Worm (Caenorhabditis elegans) whole organism, young adult: ENCODE data around the gene srh-98.

Source experiments
- B0261.1 ChIP-seq: sonication (generic microtip); optimal IDR thresholded peaks from 2 replicates; lab custom pipeline; 2016; ENCODE audit warnings: mild to moderate bottlenecking, missing genetic modification characterization, moderate library complexity, missing compliant biosample characterization
- B0336.3 ChIP-seq: fragments of 200-800 bp; sonication (Bioruptor generic); IDR thresholded peaks from 2 replicates; pipeline ENCODE4 v1.3.6; 2022; ENCODE audit warnings: missing genetic modification characterization, missing compliant biosample characterization
- C06A6.2 ChIP-seq: fragments of 200-800 bp; sonication (Bioruptor generic); conservative IDR thresholded peaks from 2 replicates; pipeline ENCODE4 v1.3.6; 2022; ENCODE audit warnings: missing genetic modification characterization, missing compliant biosample characterization
- F22D6.2 ChIP-seq: sonication (generic microtip); optimal IDR thresholded peaks from 2 replicates; lab custom pipeline; 2016; ENCODE audit warnings: mild to moderate bottlenecking, missing genetic modification characterization, missing compliant biosample characterization
- F52B5.7 ChIP-seq: sonication (generic microtip); optimal IDR thresholded peaks from 2 replicates; lab custom pipeline; 2016; ENCODE audit warnings: mild to moderate bottlenecking, missing genetic modification characterization, missing compliant biosample characterization
- F57C9.4 ChIP-seq: sonication (generic microtip); optimal IDR thresholded peaks from 2 replicates; lab custom pipeline; 2017; ENCODE audit warnings: mild to moderate bottlenecking, missing genetic modification characterization, missing compliant biosample characterization
- K11D2.4 ChIP-seq: fragments of 200-800 bp; sonication (Bioruptor generic); IDR thresholded peaks from 2 replicates; pipeline ENCODE4 v1.3.6; 2022; ENCODE audit warnings: missing genetic modification reagents, missing genetic modification characterization, missing compliant biosample characterization
- akir-1 ChIP-seq: fragments of 200-800 bp; sonication (Bioruptor generic); optimal IDR thresholded peaks from 2 replicates; lab custom pipeline; 2018; ENCODE audit warnings: mild to moderate bottlenecking, missing genetic modification characterization, moderate library complexity, missing compliant biosample characterization
- ama-1 ChIP-seq, 3 experiments: fragments of 150-350 bp in 1 of 3; sonication (generic microtip) in 2 of 3; optimal IDR thresholded peaks; 2 replicates each; lab custom pipeline; 2014 to 2018; ENCODE audit warnings: missing biosample characterization in 2 of 3, missing genetic modification characterization in 2 of 3, missing genetic modification reagents in 2 of 3
- attf-6 ChIP-seq: fragments of 200-800 bp; sonication (Bioruptor generic); IDR thresholded peaks from 2 replicates; pipeline ENCODE4 v1.3.6; 2022; ENCODE audit warnings: missing genetic modification reagents, missing genetic modification characterization, missing compliant biosample characterization
- bed-1 ChIP-seq: fragments of 200-800 bp; sonication (Bioruptor generic); IDR thresholded peaks from 2 replicates; pipeline ENCODE4 v1.3.6; 2022; ENCODE audit warnings: missing genetic modification reagents, missing genetic modification characterization, missing compliant biosample characterization
- ceh-100 ChIP-seq: fragments of 200-800 bp; sonication (Bioruptor generic); IDR thresholded peaks from 2 replicates; pipeline ENCODE4 v1.3.6; 2022; ENCODE audit warnings: missing genetic modification reagents, missing genetic modification characterization, missing compliant biosample characterization
- ceh-27 ChIP-seq: fragments of 200-800 bp; sonication (Bioruptor generic); optimal IDR thresholded peaks from 2 replicates; lab custom pipeline; 2018; ENCODE audit warnings: mild to moderate bottlenecking, missing genetic modification characterization, moderate library complexity, missing compliant biosample characterization
- dpff-1 ChIP-seq: sonication (generic microtip); optimal IDR thresholded peaks from 2 replicates; lab custom pipeline; 2017; ENCODE audit warnings: mild to moderate bottlenecking, missing genetic modification characterization, missing compliant biosample characterization
- efl-1 ChIP-seq: fragments of 150-350 bp; optimal IDR thresholded peaks from 2 replicates; lab custom pipeline; 2014; ENCODE audit warnings: missing biosample characterization, missing genetic modification reagents, missing genetic modification characterization
- egrh-3 ChIP-seq: fragments of 200-800 bp; sonication (Bioruptor generic); IDR thresholded peaks from 2 replicates; pipeline ENCODE4 v1.3.6; 2022; ENCODE audit warnings: missing genetic modification reagents, missing genetic modification characterization, missing compliant biosample characterization
- him-1 ChIP-seq: sonication (generic microtip); optimal IDR thresholded peaks from 2 replicates; lab custom pipeline; 2016; ENCODE audit warnings: missing genotype, missing genetic modification reagents, missing genetic modification characterization, missing compliant biosample characterization
- hlh-26 ChIP-seq: fragments of 200-800 bp; sonication (Bioruptor generic); conservative IDR thresholded peaks from 2 replicates; pipeline ENCODE4 v1.3.6; 2022; ENCODE audit warnings: missing genetic modification reagents, missing genetic modification characterization, missing compliant biosample characterization
- let-607 ChIP-seq, 2 experiments: fragments of 200-800 bp in 1 of 2; sonication (Bioruptor generic) in 1 of 2; sonication (generic microtip) in 1 of 2; optimal IDR thresholded peaks; 2 replicates each; lab custom pipeline; 2016 to 2018; ENCODE audit warnings: mild to moderate bottlenecking in 2 of 2, missing compliant biosample characterization in 2 of 2, missing genetic modification characterization in 2 of 2, moderate library complexity in 2 of 2, missing genotype in 1 of 2
- lir-1 ChIP-seq: fragments of 200-800 bp; sonication (Bioruptor generic); conservative IDR thresholded peaks from 2 replicates; pipeline ENCODE4 v1.3.6; 2022; ENCODE audit warnings: missing genetic modification reagents, missing genetic modification characterization, missing compliant biosample characterization
- lsy-27 ChIP-seq: sonication (generic microtip); optimal IDR thresholded peaks from 2 replicates; lab custom pipeline; 2017; ENCODE audit warnings: missing genetic modification characterization, mild to moderate bottlenecking, missing compliant biosample characterization, antibody characterized with exemption, missing genotype, borderline replicate concordance; ENCODE audit not compliant: insufficient read depth
- pha-4 ChIP-seq: fragments of 150-350 bp; sonication (generic microtip); optimal IDR thresholded peaks from 2 replicates; lab custom pipeline; 2014; ENCODE audit warnings: missing biosample characterization, missing genetic modification reagents, missing genetic modification characterization
- repo-1 ChIP-seq: sonication (generic microtip); optimal IDR thresholded peaks from 2 replicates; lab custom pipeline; 2017; ENCODE audit warnings: mild to moderate bottlenecking, missing genetic modification characterization, missing compliant biosample characterization
- rpc-1 ChIP-seq, 2 experiments: fragments of 150-350 bp in 1 of 2; sonication (generic microtip) in 1 of 2; optimal IDR thresholded peaks; 2 replicates each; lab custom pipeline; 2014 to 2018; ENCODE audit warnings: missing biosample characterization in 1 of 2, missing genetic modification characterization in 1 of 2, missing genetic modification reagents in 1 of 2, missing genotype in 1 of 2
- sdz-38 ChIP-seq: sonication (generic microtip); optimal IDR thresholded peaks from 2 replicates; lab custom pipeline; 2016; ENCODE audit warnings: missing genotype, missing genetic modification characterization, missing compliant biosample characterization
- snpc-1.1 ChIP-seq: sonication (generic microtip); optimal IDR thresholded peaks from 2 replicates; lab custom pipeline; 2017; ENCODE audit warnings: missing genetic modification characterization, mild to moderate bottlenecking, missing compliant biosample characterization, antibody characterized with exemption, moderate library complexity, missing genotype, missing genetic modification reagents; ENCODE audit not compliant: insufficient read depth
- snpc-1.3 ChIP-seq: sonication (generic microtip); optimal IDR thresholded peaks from 2 replicates; lab custom pipeline; 2017; ENCODE audit warnings: missing genetic modification characterization, mild to moderate bottlenecking, missing compliant biosample characterization, antibody characterized with exemption, moderate library complexity, missing genotype, missing genetic modification reagents; ENCODE audit not compliant: insufficient read depth
- tbp1 ChIP-seq: fragments of 200-800 bp; sonication (Bioruptor generic); optimal IDR thresholded peaks from 2 replicates; lab custom pipeline; 2018; ENCODE audit warnings: mild to moderate bottlenecking, missing genetic modification characterization, missing compliant biosample characterization
- unc-130 ChIP-seq: sonication (generic microtip); optimal IDR thresholded peaks from 2 replicates; lab custom pipeline; 2016; ENCODE audit warnings: missing genetic modification reagents, missing genetic modification characterization, missing compliant biosample characterization
- zfh-2 ChIP-seq: fragments of 200-800 bp; sonication (Bioruptor generic); conservative IDR thresholded peaks from 2 replicates; pipeline ENCODE4 v1.3.6; 2022; ENCODE audit warnings: missing genetic modification reagents, missing genetic modification characterization, missing compliant biosample characterization
- zim-3 ChIP-seq: sonication (generic microtip); optimal IDR thresholded peaks from 2 replicates; lab custom pipeline; 2017; ENCODE audit warnings: mild to moderate bottlenecking, missing genetic modification characterization, moderate library complexity, missing compliant biosample characterization
- ztf-26 ChIP-seq: sonication (generic microtip); optimal IDR thresholded peaks from 2 replicates; lab custom pipeline; 2017; ENCODE audit warnings: missing genetic modification characterization, missing compliant biosample characterization

The srh-98 gene

ce11 chrV:16211713-16212112 lies 23.8 kb downstream of the srh-98 start:
- TF ChIP-seq bed-1 (GFP tag; lab: Robert Waterston, UW) (no peak), rpc-1 (optimal IDR thresholded peaks at IDR 0.05; lab: Kevin White, UChicago) (no peak), rpc-1 (tag; optimal IDR thresholded peaks at IDR 0.05; lab: Kevin White, UChicago) (no peak), zim-3 (tag; lab: Kevin White, UChicago) (no peak), zfh-2 (GFP tag; lab: Robert Waterston, UW) (no peak), let-607 (tag; optimal IDR thresholded peaks at IDR 0.05; lab: Kevin White, UChicago) (no peak), lsy-27 (no peak), B0261.1 (tag; lab: Kevin White, UChicago) (no peak), pha-4 (tag; lab: Kevin White, UChicago) (no peak), ceh-27 (no peak), unc-130 (no peak), C06A6.2 (no peak), tbp1 (GFP tag; lab: Kevin White, UChicago) (no peak)

- no peak for TF ChIP-seq him-1 (tag; lab: Kevin White, UChicago)
- TF ChIP-seq snpc-1.1, result no peak
- peak; percentile 76 for TF ChIP-seq zfh-2 (GFP tag; lab: Robert Waterston, UW)
- TF ChIP-seq attf-6 (GFP tag; lab: Robert Waterston, UW), result no peak
These were observed 25.1 kb downstream of the srh-98 start, which contains the start of gene F11A5.16 for ce11 chrV:16210257-16211002. F11A5.16 (plus strand) TSS chrV:16210952.

ce11 chrV:16209837-16210236 lies 25.7 kb downstream of the srh-98 start, which contains the start of gene oac-15:
oac-15 (minus strand) TSS chrV:16209937.
- TF ChIP-seq snpc-1.3 (tag; lab: Kevin White, UChicago) (no peak), dpff-1 (tag; lab: Kevin White, UChicago) (no peak), B0336.3 (GFP tag; lab: Robert Waterston, UW) (no peak), F52B5.7 (tag; lab: Kevin White, UChicago) (no peak), lir-1 (GFP tag; lab: Robert Waterston, UW) (no peak), ceh-100 (GFP tag; lab: Robert Waterston, UW) (no peak), sdz-38 (no peak), F57C9.4 (tag; lab: Kevin White, UChicago) (no peak), akir-1 (GFP tag; lab: Kevin White, UChicago) (no peak), efl-1 (GFP tag; lab: Kevin White, UChicago) (no peak), bed-1 (GFP tag; lab: Robert Waterston, UW) (no peak), repo-1 (tag; lab: Kevin White, UChicago) (no peak), egrh-3 (GFP tag; lab: Robert Waterston, UW) (no peak), zfh-2 (GFP tag; lab: Robert Waterston, UW) (no peak)

- TF ChIP-seq K11D2.4 (GFP tag; lab: Robert Waterston, UW), result no peak
- TF ChIP-seq hlh-26, result no peak
- TF ChIP-seq ama-1 (optimal IDR thresholded peaks at IDR 0.05; lab: Kevin White, UChicago), result no peak
- TF ChIP-seq ama-1 (GFP tag; optimal IDR thresholded peaks at IDR 0.05; lab: Kevin White, UChicago), result no peak
- no peak for TF ChIP-seq F22D6.2 (tag; lab: Kevin White, UChicago)
- TF ChIP-seq ztf-26 (tag; lab: Kevin White, UChicago), result no peak
These were observed 30.7 kb downstream of the srh-98 start, which contains the start of gene irld-26 for ce11 chrV:16204888-16205287. irld-26 (plus strand) TSS chrV:16205188.
